Fruit fly (Drosophila melanogaster) whole organism, wandering third instar larva: Measurements from ENCODE around the gene His3.3B.

Source experiments
- Abd-B ChIP-seq: fragments of >200 bp; optimal IDR thresholded peaks from 2 replicates; lab custom pipeline; 2017; ENCODE audit warnings: missing biosample characterization, missing genetic modification characterization
- CG9705 ChIP-seq: fragments of 200-800 bp; sonication (Bioruptor generic); optimal IDR thresholded peaks from 2 replicates; lab custom pipeline; 2018; ENCODE audit warnings: missing biosample characterization, mild to moderate bottlenecking, missing genetic modification characterization
- CrebA ChIP-seq: fragments of 200-800 bp; sonication (Bioruptor generic); optimal IDR thresholded peaks from 2 replicates; lab custom pipeline; 2016; ENCODE audit warnings: missing biosample characterization, mild to moderate bottlenecking, missing genetic modification characterization, borderline replicate concordance
- Dfd ChIP-seq: fragments of >200 bp; optimal IDR thresholded peaks from 2 replicates; lab custom pipeline; 2017; ENCODE audit warnings: missing biosample characterization, missing genetic modification characterization
- Dif ChIP-seq: fragments of 200-275, 200-300 bp; sonication (Bioruptor generic); optimal IDR thresholded peaks from 2 replicates; lab custom pipeline; 2018; ENCODE audit warnings: missing biosample characterization, missing genetic modification characterization; ENCODE audit not compliant: partially characterized antibody
- GATAd ChIP-seq: sonication (Bioruptor generic); optimal IDR thresholded peaks from 2 replicates; lab custom pipeline; 2016; ENCODE audit warnings: missing biosample characterization, missing genetic modification characterization
- HLH106 ChIP-seq: fragments of 200-800 bp; optimal IDR thresholded peaks from 3 replicates; lab custom pipeline; 2019; ENCODE audit warnings: missing biosample characterization, mild to moderate bottlenecking, missing genetic modification characterization, moderate library complexity
- Hr78 ChIP-seq: fragments of >200 bp; optimal IDR thresholded peaks from 2 replicates; lab custom pipeline; 2017; ENCODE audit warnings: missing biosample characterization, missing genetic modification characterization
- Hr83 ChIP-seq: fragments of 200-300 bp; sonication (Bioruptor generic); optimal IDR thresholded peaks from 2 replicates; lab custom pipeline; 2016; ENCODE audit warnings: missing biosample characterization, mild to moderate bottlenecking, missing genetic modification characterization, moderate library complexity; ENCODE audit not compliant: poor library complexity, severe bottlenecking
- Jra ChIP-seq: sonication (Bioruptor generic); optimal IDR thresholded peaks from 2 replicates; lab custom pipeline; 2016; ENCODE audit warnings: missing biosample characterization, missing genetic modification characterization
- Mio ChIP-seq: sonication (Bioruptor generic); optimal IDR thresholded peaks from 2 replicates; lab custom pipeline; 2016; ENCODE audit warnings: missing biosample characterization, missing genetic modification characterization
- Myc ChIP-seq: fragments of >200 bp; optimal IDR thresholded peaks from 2 replicates; lab custom pipeline; 2017
- Sp1 ChIP-seq: fragments of 200-800 bp; sonication (Bioruptor generic); optimal IDR thresholded peaks from 3 replicates; lab custom pipeline; 2019; ENCODE audit warnings: missing biosample characterization, mild to moderate bottlenecking, missing genetic modification characterization, moderate library complexity
- Vsx2 ChIP-seq: fragments of 200-300, 225-300 bp; sonication (Bioruptor generic); optimal IDR thresholded peaks from 2 replicates; lab custom pipeline; 2018; ENCODE audit warnings: missing biosample characterization, missing genetic modification characterization; ENCODE audit not compliant: partially characterized antibody
- brk ChIP-seq: fragments of 200-800 bp; sonication (Bioruptor generic); optimal IDR thresholded peaks from 2 replicates; lab custom pipeline; 2016; ENCODE audit warnings: missing biosample characterization, mild to moderate bottlenecking, missing genetic modification characterization
- dl ChIP-seq, 2 experiments: fragments of 175-275, 200-275 bp in 1 of 2; fragments of 200-275 bp in 1 of 2; sonication (Bioruptor generic); optimal IDR thresholded peaks; lab custom pipeline; 2018; ENCODE audit warnings: mild to moderate bottlenecking in 2 of 2, missing biosample characterization in 2 of 2, missing genetic modification characterization in 2 of 2, moderate library complexity in 2 of 2; ENCODE audit not compliant: partially characterized antibody in 2 of 2, insufficient read depth in 1 of 2
- dmrt93B ChIP-seq: fragments of 200-800 bp; sonication (Bioruptor generic); optimal IDR thresholded peaks from 2 replicates; lab custom pipeline; 2018; ENCODE audit warnings: missing biosample characterization, mild to moderate bottlenecking, missing genetic modification characterization
- ey ChIP-seq: fragments of 200-800 bp; sonication (Bioruptor generic); optimal IDR thresholded peaks from 2 replicates; lab custom pipeline; 2016; ENCODE audit warnings: missing biosample characterization, missing genetic modification characterization
- foxo ChIP-seq, 2 experiments: fragments of 200-800 bp; sonication (Bioruptor generic); optimal IDR thresholded peaks; 2 replicates in 1 of 2; 3 replicates in 1 of 2; lab custom pipeline; 2016 to 2017; ENCODE audit warnings: missing biosample characterization in 2 of 2, missing genetic modification characterization in 2 of 2
- fru ChIP-seq: fragments of 200-800 bp; sonication (Bioruptor generic); optimal IDR thresholded peaks from 3 replicates; lab custom pipeline; 2016; ENCODE audit warnings: missing biosample characterization, mild to moderate bottlenecking, missing genetic modification characterization
- h ChIP-seq: fragments of 200-800 bp; sonication (Bioruptor generic); optimal IDR thresholded peaks from 3 replicates; lab custom pipeline; 2016; ENCODE audit warnings: missing biosample characterization, mild to moderate bottlenecking, missing genetic modification characterization
- jim ChIP-seq: fragments of 175-275, 200-325 bp; sonication (Bioruptor generic); optimal IDR thresholded peaks from 2 replicates; lab custom pipeline; 2016; ENCODE audit warnings: missing biosample characterization, mild to moderate bottlenecking, missing genetic modification characterization
- lola ChIP-seq: fragments of >200 bp; optimal IDR thresholded peaks from 2 replicates; lab custom pipeline; 2017; ENCODE audit warnings: missing biosample characterization, missing genetic modification characterization
- pan ChIP-seq: fragments of >200 bp; optimal IDR thresholded peaks from 2 replicates; lab custom pipeline; 2017
- psq ChIP-seq: fragments of 200-800 bp; sonication (Bioruptor generic); optimal IDR thresholded peaks from 3 replicates; lab custom pipeline; 2017; ENCODE audit warnings: missing biosample characterization, mild to moderate bottlenecking, missing genetic modification characterization, moderate library complexity
- rgr ChIP-seq: fragments of 200-800 bp; sonication (Bioruptor generic); optimal IDR thresholded peaks from 3 replicates; lab custom pipeline; 2016; ENCODE audit warnings: missing biosample characterization, mild to moderate bottlenecking, missing genetic modification characterization
- sage ChIP-seq: fragments of 200-800 bp; sonication (Bioruptor generic); optimal IDR thresholded peaks from 2 replicates; lab custom pipeline; 2016; ENCODE audit warnings: missing biosample characterization, mild to moderate bottlenecking, missing genetic modification characterization
- sv ChIP-seq: fragments of 200-800 bp; sonication (Bioruptor generic); optimal IDR thresholded peaks from 3 replicates; lab custom pipeline; 2016; ENCODE audit warnings: missing biosample characterization, missing genetic modification characterization
- tai ChIP-seq: sonication (Bioruptor generic); optimal IDR thresholded peaks from 2 replicates; lab custom pipeline; 2016; ENCODE audit warnings: missing biosample characterization, missing genetic modification characterization
- usp ChIP-seq: fragments of >200 bp; optimal IDR thresholded peaks from 2 replicates; lab custom pipeline; 2017; ENCODE audit warnings: missing biosample characterization, missing genetic modification characterization
- woc ChIP-seq: sonication (Bioruptor generic); optimal IDR thresholded peaks from 2 replicates; lab custom pipeline; 2016; ENCODE audit warnings: missing biosample characterization, mild to moderate bottlenecking, missing genetic modification characterization

His3.3B gene

DNA sequence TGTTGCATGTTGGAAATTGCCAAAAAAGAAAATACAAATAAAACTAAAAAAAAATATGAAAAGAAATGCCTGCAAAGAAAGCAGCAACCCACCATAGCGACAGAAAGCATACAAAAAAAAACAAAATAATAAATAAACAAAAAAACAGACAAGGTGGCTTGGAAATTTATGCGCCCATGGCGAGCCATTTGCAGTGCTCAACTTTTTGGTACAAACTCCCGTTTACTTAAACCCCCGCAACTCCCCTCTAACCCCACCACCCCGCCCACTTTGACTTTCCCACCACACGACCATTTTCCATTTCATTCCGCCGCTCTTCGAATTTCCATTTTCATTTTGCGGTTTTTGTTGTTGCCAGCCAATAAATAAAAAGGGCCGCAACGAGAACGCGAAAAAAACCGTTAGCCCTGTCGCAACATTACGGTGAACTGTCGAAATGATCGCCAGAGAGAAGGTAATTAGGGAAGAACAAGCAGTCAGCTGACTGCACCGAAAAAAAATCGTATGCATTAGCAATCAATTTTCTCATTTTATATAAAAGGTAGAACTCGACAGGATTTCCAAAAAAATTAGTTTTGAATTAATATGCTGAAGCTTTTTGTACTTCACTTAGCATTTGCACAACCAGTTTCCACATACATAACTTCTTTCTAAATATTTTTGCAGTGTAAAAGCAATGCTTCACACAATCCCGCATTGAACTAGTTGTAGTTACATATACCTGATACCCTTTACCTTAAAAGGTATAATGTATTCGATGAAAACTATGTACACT is 19.5 kb downstream of the His3.3B start:
- TF ChIP-seq woc = no peak
- no peak for TF ChIP-seq Abd-B (GFP tag; lab: Kevin White, UChicago)
- no peak for TF ChIP-seq HLH106
- no peak for TF ChIP-seq Hr78 (GFP tag; lab: Kevin White, UChicago)
- TF ChIP-seq sv (GFP tag; lab: Kevin White, UChicago) = no peak
- TF ChIP-seq foxo (GFP tag; optimal IDR thresholded peaks at IDR 0.05; lab: Kevin White, UChicago) = no peak
- TF ChIP-seq tai (GFP tag; lab: Kevin White, UChicago) = no peak
- TF ChIP-seq usp (GFP tag; lab: Kevin White, UChicago) = no peak
- TF ChIP-seq Hr83 (GFP tag; lab: Kevin White, UChicago) = no peak
- TF ChIP-seq GATAd (GFP tag; lab: Kevin White, UChicago) = no peak

DNA sequence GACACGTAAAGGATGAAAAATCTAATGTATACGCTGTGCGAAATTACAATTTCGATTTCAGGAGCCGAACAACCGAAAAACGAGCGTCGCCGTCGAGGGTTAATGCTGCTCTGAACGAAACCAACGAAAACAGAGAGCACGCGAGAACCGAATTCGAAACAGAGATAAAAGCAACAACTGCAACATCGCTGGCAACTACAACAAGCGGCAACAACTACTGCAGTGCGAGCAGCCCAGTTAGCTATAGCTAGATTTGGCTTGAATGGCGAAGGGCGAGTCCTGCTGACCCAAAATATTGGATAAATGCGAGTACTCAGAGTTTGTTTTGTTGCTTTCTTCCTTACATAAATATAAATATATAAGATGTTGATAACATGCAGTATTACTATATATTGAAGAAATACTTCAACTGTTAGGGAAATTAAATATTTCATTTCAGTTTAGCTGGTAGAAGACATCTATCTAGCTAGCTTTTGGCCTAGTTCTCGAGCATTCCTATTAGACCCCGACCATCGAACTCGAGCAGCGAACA is 21.5 kb downstream of the His3.3B start, which contains the start of gene fend:
fend (minus strand) TSS at position 178 of the 532 bp plus-strand sequence.
- no peak for TF ChIP-seq pan (lab: Kevin White, UChicago)
- no peak for TF ChIP-seq Dfd
- peak; percentile 18 for TF ChIP-seq HLH106
- peak; percentile 92 for TF ChIP-seq Myc
- peak; percentile 17 for TF ChIP-seq brk
- TF ChIP-seq psq = peak; percentile 28
- TF ChIP-seq rgr (GFP tag; lab: Kevin White, UChicago) = peak; percentile 26
- TF ChIP-seq h (GFP tag; lab: Kevin White, UChicago) = peak; percentile 27
- TF ChIP-seq CG9705 (GFP tag; lab: Kevin White, UChicago) = peak; percentile 32
- TF ChIP-seq Abd-B (GFP tag; lab: Kevin White, UChicago) = no peak
- TF ChIP-seq foxo (GFP tag; optimal IDR thresholded peaks at IDR 0.05; lab: Kevin White, UChicago) = peak in 1 of 2 experiments; percentile 15
- no peak for TF ChIP-seq dmrt93B (GFP tag; lab: Kevin White, UChicago)
- no peak for TF ChIP-seq Jra (GFP tag; lab: Kevin White, UChicago)
- peak; percentile 76 for TF ChIP-seq woc
- TF ChIP-seq fru = peak; percentile 22
- peak; percentile 41 for TF ChIP-seq Sp1 (GFP tag; lab: Kevin White, UChicago)

DNA sequence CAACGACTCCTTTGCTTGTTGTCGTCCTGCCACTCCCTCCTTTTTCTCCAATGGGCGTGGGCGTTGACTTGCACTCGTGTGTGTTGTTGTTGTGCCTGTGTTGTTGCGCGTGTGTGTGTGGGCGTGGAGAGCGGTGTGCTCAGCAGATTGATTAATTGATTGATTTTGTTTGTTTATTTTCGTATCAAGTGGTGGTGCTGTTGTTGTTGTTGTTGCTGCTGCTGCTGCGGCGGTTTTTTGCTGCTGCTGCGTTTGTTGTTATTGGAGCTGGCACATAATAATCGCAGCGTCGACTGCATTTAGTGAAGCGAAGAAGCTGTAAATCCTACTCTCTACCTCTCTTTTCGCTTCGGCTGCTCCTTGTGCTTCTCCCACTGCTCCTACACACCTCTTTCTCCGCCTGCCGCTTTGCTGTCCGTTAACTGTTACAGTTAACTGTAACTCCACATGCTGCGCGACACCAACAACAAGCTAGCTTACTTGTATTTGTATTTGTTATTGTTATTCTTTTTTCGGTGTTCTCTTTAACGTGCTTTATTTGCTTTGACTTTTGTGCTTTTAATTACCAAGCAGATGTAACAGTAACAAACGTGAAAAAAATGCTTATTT is 22.1 kb downstream of the His3.3B start:
- TF ChIP-seq CG9705 (GFP tag; lab: Kevin White, UChicago) (no peak), h (GFP tag; lab: Kevin White, UChicago) (no peak), ey (GFP tag; lab: Kevin White, UChicago) (no peak), rgr (GFP tag; lab: Kevin White, UChicago) (no peak), lola (GFP tag; lab: Kevin White, UChicago) (no peak), CrebA (GFP tag; lab: Kevin White, UChicago) (no peak), Hr83 (GFP tag; lab: Kevin White, UChicago) (no peak), Dfd (peak; percentile 22)

DNA sequence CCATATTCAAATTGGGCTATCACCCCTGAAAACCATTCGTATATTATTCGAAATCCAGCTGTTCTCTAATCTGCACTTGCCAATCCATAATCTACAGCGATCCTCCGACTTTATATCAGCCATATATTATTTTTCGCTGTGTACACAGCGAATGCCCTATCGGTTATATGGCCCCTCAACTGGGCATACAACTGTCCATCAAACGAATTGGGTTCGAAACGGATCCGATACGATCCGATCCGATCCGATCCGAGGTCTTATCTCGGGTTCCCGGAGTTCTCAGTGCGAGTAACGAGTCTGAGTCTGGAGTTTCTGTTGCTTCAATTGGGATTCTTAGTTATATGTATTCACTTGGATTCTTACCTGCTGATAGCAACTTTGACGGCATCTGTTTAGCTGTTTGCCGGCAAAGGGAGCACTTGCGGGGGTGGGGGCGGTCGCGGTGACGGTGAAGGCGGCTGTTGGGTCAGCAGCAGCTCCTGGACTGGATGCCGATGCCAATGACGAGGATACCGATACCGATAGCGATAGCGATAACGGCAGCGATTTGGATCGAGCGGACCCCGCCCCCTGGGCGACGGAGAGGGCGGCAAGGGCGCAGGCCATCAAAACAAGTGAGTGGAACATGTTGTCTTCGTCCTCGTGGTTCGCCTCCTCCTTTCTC is 22.8 kb downstream of the His3.3B start:
- TF ChIP-seq Vsx2 (no peak), ey (GFP tag; lab: Kevin White, UChicago) (no peak), sv (GFP tag; lab: Kevin White, UChicago) (no peak), lola (GFP tag; lab: Kevin White, UChicago) (no peak), dl (GFP tag; optimal IDR thresholded peaks at IDR 0.05; lab: Kevin White, UChicago; ENCODE audit: insufficient read depth in 1 of 2, partially characterized antibody in 2 of 2) (no peak), psq (no peak), foxo (GFP tag; optimal IDR thresholded peaks at IDR 0.05; lab: Kevin White, UChicago) (no peak), fru (no peak), Dif (GFP tag; lab: Kevin White, UChicago) (no peak), dmrt93B (GFP tag; lab: Kevin White, UChicago) (no peak), h (GFP tag; lab: Kevin White, UChicago) (no peak), Hr83 (GFP tag; lab: Kevin White, UChicago) (no peak), Mio (no peak), jim (GFP tag; lab: Kevin White, UChicago) (no peak), Jra (GFP tag; lab: Kevin White, UChicago) (no peak), CrebA (GFP tag; lab: Kevin White, UChicago) (no peak), GATAd (GFP tag; lab: Kevin White, UChicago) (no peak), sage (GFP tag; lab: Kevin White, UChicago) (no peak)
